Worm (Caenorhabditis elegans): Measurements from ENCODE around the gene nhr-126.

Gene nhr-126

ce11 chrV:2238012-2238411 is 9.1 kb downstream of the nhr-126 start:
- no peak for TF ChIP-seq daf-19 (GFP tag; conservative IDR thresholded peaks at IDR 0.05)
- TF ChIP-seq unc-62 (GFP tag; optimal IDR thresholded peaks at IDR 0.05 in 1 of 2) = peak in 1 of 2 experiments; percentile 28
- TF ChIP-seq unc-62 (tag; optimal IDR thresholded peaks at IDR 0.05) = no peak
- TF ChIP-seq dve-1 (tag; optimal IDR thresholded peaks at IDR 0.05; ENCODE audit: insufficient read depth) = peak; percentile 14
- TF ChIP-seq nhr-28 (tag; optimal IDR thresholded peaks at IDR 0.05) = peak; percentile 28
- TF ChIP-seq zip-2 (tag; optimal IDR thresholded peaks at IDR 0.05) = no peak
- no peak for TF ChIP-seq snpc-4 (tag; optimal IDR thresholded peaks at IDR 0.05)
- TF ChIP-seq hlh-11 (tag; optimal IDR thresholded peaks at IDR 0.05) = no peak
- no peak for TF ChIP-seq aha-1 (tag)
- TF ChIP-seq daf-16 (GFP tag; optimal IDR thresholded peaks at IDR 0.05) = no peak
- peak; percentile 37 for TF ChIP-seq daf-16 (tag; optimal IDR thresholded peaks at IDR 0.05)

- TF ChIP-seq snpc-1.2 (GFP tag; IDR thresholded peaks at IDR 0.05) (no peak), sdz-12 (GFP tag; optimal IDR thresholded peaks at IDR 0.05) (no peak), daf-16 (GFP tag; optimal IDR thresholded peaks at IDR 0.05) (no peak), daf-16 (tag; optimal IDR thresholded peaks at IDR 0.05) (peak; percentile 9), daf-19 (GFP tag; conservative IDR thresholded peaks at IDR 0.05) (no peak), lsy-2 (tag; optimal IDR thresholded peaks at IDR 0.05) (no peak), snpc-4 (tag; optimal IDR thresholded peaks at IDR 0.05) (no peak), nhr-11 (tag; optimal IDR thresholded peaks at IDR 0.05) (no peak), madf-9 (GFP tag; conservative IDR thresholded peaks at IDR 0.05) (no peak), nhr-42 (GFP tag; IDR thresholded peaks at IDR 0.05) (no peak), lin-39 (tag; optimal IDR thresholded peaks at IDR 0.05) (no peak), nhr-41 (GFP tag; IDR thresholded peaks at IDR 0.05) (no peak), daf-12 (tag; optimal IDR thresholded peaks at IDR 0.05) (no peak), nhr-10 (tag; optimal IDR thresholded peaks at IDR 0.05) (no peak), duxl-1 (tag; optimal IDR thresholded peaks at IDR 0.05; ENCODE audit: poor library complexity) (no peak), nhr-28 (tag; optimal IDR thresholded peaks at IDR 0.05) (peak; percentile 84), dmd-6 (GFP tag; IDR thresholded peaks at IDR 0.05) (peak; percentile 28; the same call in 1 of the 2 replicates), zip-11 (GFP tag; IDR thresholded peaks at IDR 0.05) (no peak), F37D6.2 (tag; optimal IDR thresholded peaks at IDR 0.05) (no peak), vab-7 (GFP tag; IDR thresholded peaks at IDR 0.05) (no peak), unc-39 (tag; optimal IDR thresholded peaks at IDR 0.05) (no peak), ces-1 (GFP tag; optimal IDR thresholded peaks at IDR 0.05) (no peak), unc-130 (GFP tag; optimal IDR thresholded peaks at IDR 0.05) (no peak)
Observed at ce11 chrV:2242630-2243029, 13.7 kb downstream of the nhr-126 start, which contains the start of gene cyp-33C3. Gene cyp-33C3, plus strand, starts transcription at chrV:2242778.

DNA sequence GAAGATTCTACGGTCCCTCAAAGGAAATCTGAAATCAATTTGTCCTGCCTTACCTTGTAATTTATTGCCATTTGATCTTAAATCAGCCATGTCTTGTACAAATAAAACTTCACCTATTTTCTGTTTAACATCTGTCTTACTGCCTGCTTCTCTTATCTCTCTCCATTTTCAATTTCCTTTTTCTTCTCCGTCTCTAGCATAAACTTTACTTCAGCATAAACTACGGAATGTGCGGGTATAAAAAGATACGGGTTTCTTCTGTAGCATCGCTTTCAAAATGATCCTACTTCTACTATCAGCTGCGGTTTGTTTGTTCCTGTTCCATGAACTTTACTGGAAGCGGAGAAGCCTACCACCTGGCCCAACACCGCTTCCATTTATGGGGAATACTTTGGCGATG is 15.9 kb downstream of the nhr-126 start, which contains the start of gene cyp-33C5:
TSS of gene cyp-33C5 (plus strand) at position 254 of the 400 bp plus-strand sequence.
- TF ChIP-seq madf-9 (GFP tag; conservative IDR thresholded peaks at IDR 0.05) (no peak), nhr-28 (tag; optimal IDR thresholded peaks at IDR 0.05) (peak; percentile 98), daf-16 (GFP tag; optimal IDR thresholded peaks at IDR 0.05) (no peak), daf-16 (tag; optimal IDR thresholded peaks at IDR 0.05) (peak; percentile 46), lin-1 (GFP tag; IDR thresholded peaks at IDR 0.05) (0 out of 2 replicates have a peak, but pooled peaks have one; percentile 41), dve-1 (tag; optimal IDR thresholded peaks at IDR 0.05; ENCODE audit: insufficient read depth) (peak; percentile 54), duxl-1 (tag; optimal IDR thresholded peaks at IDR 0.05; ENCODE audit: poor library complexity) (peak; percentile 5), pqm-1 (tag; optimal IDR thresholded peaks at IDR 0.05) (peak; percentile 23), nhr-77 (tag; optimal IDR thresholded peaks at IDR 0.05) (no peak), hlh-11 (tag; optimal IDR thresholded peaks at IDR 0.05) (peak; percentile 25), ama-1 (optimal IDR thresholded peaks at IDR 0.05) (no peak), dmd-6 (GFP tag; IDR thresholded peaks at IDR 0.05) (peak; percentile 70)

ce11 chrV:2249310-2249709 is 20.4 kb downstream of the nhr-126 start, which contains the start of gene cyp-33C6:
Gene cyp-33C6, minus strand, starts transcription at chrV:2249410.
- TF ChIP-seq daf-16 (GFP tag; optimal IDR thresholded peaks at IDR 0.05) (no peak), daf-16 (tag; optimal IDR thresholded peaks at IDR 0.05) (no peak), hif-1 (tag; optimal IDR thresholded peaks at IDR 0.05) (no peak), skn-1 (tag; optimal IDR thresholded peaks at IDR 0.05) (no peak), hlh-11 (tag; optimal IDR thresholded peaks at IDR 0.05) (no peak), ceh-82 (tag; optimal IDR thresholded peaks at IDR 0.05) (no peak), duxl-1 (tag; optimal IDR thresholded peaks at IDR 0.05; ENCODE audit: poor library complexity) (no peak), lin-39 (tag; optimal IDR thresholded peaks at IDR 0.05) (no peak), pqm-1 (tag; optimal IDR thresholded peaks at IDR 0.05) (no peak), ces-1 (GFP tag; optimal IDR thresholded peaks at IDR 0.05) (no peak), lin-29 (GFP tag; IDR thresholded peaks at IDR 0.05) (no peak), daf-19 (GFP tag; conservative IDR thresholded peaks at IDR 0.05) (no peak), vab-7 (GFP tag; IDR thresholded peaks at IDR 0.05) (no peak), mes-2 (tag; optimal IDR thresholded peaks at IDR 0.05; ENCODE audit: poor library complexity, severe bottlenecking) (no peak), T20F7.1 (GFP tag; optimal IDR thresholded peaks at IDR 0.05) (no peak), ceh-62 (tag; optimal IDR thresholded peaks at IDR 0.05) (no peak), lir-3 (tag; optimal IDR thresholded peaks at IDR 0.05) (no peak)

All from whole organism, L4 larva.